Fruit fly (Drosophila melanogaster) S2 (cell line): ENCODE results near the gene mEFTs.

ENCODE experiments used
- CG8478 ChIP-seq: fragments of >200 bp; optimal IDR thresholded peaks from 2 replicates; lab custom pipeline; 2018
- CTCF ChIP-seq, 2 experiments: fragments of >200 bp; optimal IDR thresholded peaks; 2 replicates each; lab custom pipeline; 2018

DNA sequence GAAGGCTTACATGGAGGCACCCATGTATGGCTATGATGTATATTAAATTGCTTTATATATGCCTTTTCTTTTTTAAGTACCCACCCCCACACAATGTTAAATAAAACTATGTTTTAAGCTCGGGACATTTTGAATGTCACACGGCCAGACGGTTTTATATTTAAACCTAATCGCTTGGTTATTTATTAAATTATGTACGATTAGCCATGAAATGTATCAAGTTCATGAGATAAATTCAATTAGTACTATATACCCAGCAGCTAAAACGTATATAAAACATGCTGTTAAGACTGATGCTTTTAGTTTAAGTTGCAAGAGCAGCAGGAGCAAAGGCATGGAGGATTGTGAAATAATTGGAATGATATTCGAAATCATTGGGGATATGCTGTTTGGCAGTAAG lies 15.4 kb downstream of the mEFTs start, which contains the start of the genes CG43221 and CG43645:
- TF ChIP-seq CG8478 (lab: Kevin White, UChicago) (no peak), CTCF (optimal IDR thresholded peaks at IDR 0.05; lab: Kevin White, UChicago) (no peak)
